Worm (Caenorhabditis elegans) whole organism, late embryonic: ENCODE results near the gene wago-10.

ENCODE experiments used
- K02D7.2 ChIP-seq: sonication (generic microtip); optimal IDR thresholded peaks from 2 replicates; lab custom pipeline; 2017; ENCODE audit warnings: mild to moderate bottlenecking, missing genetic modification characterization, missing compliant biosample characterization
- Y22D7AL.16 ChIP-seq: sonication (generic microtip); optimal IDR thresholded peaks from 2 replicates; lab custom pipeline; 2016; ENCODE audit warnings: missing genetic modification characterization, missing compliant biosample characterization
- ceh-19 ChIP-seq: fragments of 200-800 bp; sonication (Bioruptor generic); optimal IDR thresholded peaks from 2 replicates; lab custom pipeline; 2018; ENCODE audit warnings: mild to moderate bottlenecking, missing genetic modification characterization, missing compliant biosample characterization
- ceh-22 ChIP-seq: sonication (generic microtip); optimal IDR thresholded peaks from 2 replicates; lab custom pipeline; 2017; ENCODE audit warnings: missing biosample characterization, missing genetic modification characterization
- ceh-24 ChIP-seq: sonication (generic microtip); optimal IDR thresholded peaks from 2 replicates; lab custom pipeline; 2016; ENCODE audit warnings: mild to moderate bottlenecking, missing genetic modification characterization, missing compliant biosample characterization
- ceh-31 ChIP-seq: sonication (generic microtip); optimal IDR thresholded peaks from 2 replicates; lab custom pipeline; 2016; ENCODE audit warnings: missing genetic modification characterization, missing compliant biosample characterization
- ceh-34 ChIP-seq: sonication (generic microtip); optimal IDR thresholded peaks from 2 replicates; lab custom pipeline; 2016; ENCODE audit warnings: mild to moderate bottlenecking, missing genetic modification characterization, missing compliant biosample characterization
- ceh-45 ChIP-seq: fragments of 200-800 bp; sonication (Bioruptor generic); IDR thresholded peaks from 2 replicates; pipeline ENCODE4 v1.3.6; 2022; ENCODE audit warnings: missing genetic modification reagents, missing genetic modification characterization, missing compliant biosample characterization
- ceh-48 ChIP-seq: sonication (generic microtip); optimal IDR thresholded peaks from 2 replicates; lab custom pipeline; 2016; ENCODE audit warnings: missing genetic modification characterization, inconsistent platforms, missing compliant biosample characterization
- ceh-6 ChIP-seq: fragments of 200-800 bp; sonication (Bioruptor generic); optimal IDR thresholded peaks from 2 replicates; lab custom pipeline; 2018; ENCODE audit warnings: mild to moderate bottlenecking, missing genetic modification characterization, missing compliant biosample characterization
- ceh-9 ChIP-seq: sonication (generic microtip); optimal IDR thresholded peaks from 2 replicates; lab custom pipeline; 2016; ENCODE audit warnings: mild to moderate bottlenecking, missing genetic modification characterization, inconsistent platforms, missing compliant biosample characterization
- dmd-4 ChIP-seq: sonication (generic microtip); optimal IDR thresholded peaks from 2 replicates; lab custom pipeline; 2016; ENCODE audit warnings: borderline replicate concordance, missing genetic modification characterization, missing compliant biosample characterization
- dve-1 ChIP-seq: sonication (generic microtip); optimal IDR thresholded peaks from 2 replicates; lab custom pipeline; 2017; ENCODE audit warnings: antibody characterized with exemption, mild to moderate bottlenecking, missing genetic modification characterization, missing compliant biosample characterization
- elt-4 ChIP-seq: sonication (generic microtip); optimal IDR thresholded peaks from 2 replicates; lab custom pipeline; 2016; ENCODE audit warnings: missing genetic modification characterization, missing compliant biosample characterization
- ets-4 ChIP-seq: sonication (generic microtip); optimal IDR thresholded peaks from 2 replicates; lab custom pipeline; 2016; ENCODE audit warnings: missing genetic modification characterization, missing compliant biosample characterization
- fkh-10 ChIP-seq: fragments of 150-350 bp; optimal IDR thresholded peaks from 2 replicates; lab custom pipeline; 2014; ENCODE audit warnings: missing biosample characterization, missing genetic modification reagents, missing genetic modification characterization
- fkh-6 ChIP-seq: sonication (generic microtip); optimal IDR thresholded peaks from 2 replicates; lab custom pipeline; 2016; ENCODE audit warnings: missing genetic modification characterization, missing compliant biosample characterization
- hlh-15 ChIP-seq: sonication (generic microtip); optimal IDR thresholded peaks from 2 replicates; lab custom pipeline; 2016; ENCODE audit warnings: missing genetic modification characterization, missing compliant biosample characterization
- hlh-30 ChIP-seq: sonication (generic microtip); optimal IDR thresholded peaks from 2 replicates; lab custom pipeline; 2017; ENCODE audit warnings: antibody characterized with exemption, missing genetic modification characterization, missing compliant biosample characterization; ENCODE audit not compliant: insufficient read depth
- hlh-6 ChIP-seq: sonication (generic microtip); optimal IDR thresholded peaks from 2 replicates; lab custom pipeline; 2016; ENCODE audit warnings: missing genotype, missing genetic modification characterization, missing compliant biosample characterization
- hlh-8 ChIP-seq: sonication (generic microtip); optimal IDR thresholded peaks from 2 replicates; lab custom pipeline; 2016; ENCODE audit warnings: missing genotype, missing genetic modification characterization, missing compliant biosample characterization
- lin-11 ChIP-seq: fragments of 200-800 bp; sonication (Bioruptor generic); optimal IDR thresholded peaks from 2 replicates; lab custom pipeline; 2018; ENCODE audit warnings: mild to moderate bottlenecking, missing genetic modification characterization, missing compliant biosample characterization
- mec-3 ChIP-seq: sonication (generic microtip); optimal IDR thresholded peaks from 2 replicates; lab custom pipeline; 2016; ENCODE audit warnings: borderline replicate concordance, missing genetic modification characterization, missing compliant biosample characterization
- nhr-11 ChIP-seq: fragments of 150-350 bp; optimal IDR thresholded peaks from 2 replicates; lab custom pipeline; 2014; ENCODE audit warnings: missing biosample characterization, missing genetic modification characterization
- npax-4 ChIP-seq: sonication (generic microtip); optimal IDR thresholded peaks from 2 replicates; lab custom pipeline; 2016; ENCODE audit warnings: missing genetic modification characterization, missing compliant biosample characterization
- odd-2 ChIP-seq: sonication (generic microtip); optimal IDR thresholded peaks from 2 replicates; lab custom pipeline; 2017; ENCODE audit warnings: antibody characterized with exemption, mild to moderate bottlenecking, missing genetic modification characterization, missing compliant biosample characterization
- pag-3 ChIP-seq: sonication (generic microtip); optimal IDR thresholded peaks from 2 replicates; lab custom pipeline; 2016; ENCODE audit warnings: missing compliant biosample characterization, missing genetic modification characterization, borderline replicate concordance
- pat-9 ChIP-seq: fragments of 200-800 bp; sonication (Bioruptor generic); optimal IDR thresholded peaks from 2 replicates; lab custom pipeline; 2018; ENCODE audit warnings: mild to moderate bottlenecking, missing genetic modification characterization, moderate library complexity, missing compliant biosample characterization
- pax-1 ChIP-seq: fragments of 150-350 bp; optimal IDR thresholded peaks from 2 replicates; lab custom pipeline; 2014; ENCODE audit warnings: missing biosample characterization, missing genetic modification characterization
- pqm-1 ChIP-seq: sonication (generic microtip); optimal IDR thresholded peaks from 2 replicates; lab custom pipeline; 2016; ENCODE audit warnings: missing genetic modification characterization, missing compliant biosample characterization
- pros-1 ChIP-seq: fragments of 150-350 bp; optimal IDR thresholded peaks from 2 replicates; lab custom pipeline; 2014; ENCODE audit warnings: missing biosample characterization, missing genetic modification reagents, missing genetic modification characterization
- ref-2 ChIP-seq: sonication (generic microtip); optimal IDR thresholded peaks from 2 replicates; lab custom pipeline; 2016; ENCODE audit warnings: missing genetic modification characterization, missing compliant biosample characterization
- rnt-1 ChIP-seq: sonication (generic microtip); optimal IDR thresholded peaks from 2 replicates; lab custom pipeline; 2016; ENCODE audit warnings: missing genetic modification characterization, missing compliant biosample characterization
- sdc-2 ChIP-seq: sonication (generic microtip); optimal IDR thresholded peaks from 2 replicates; lab custom pipeline; 2016; ENCODE audit warnings: missing genotype, missing genetic modification characterization, missing compliant biosample characterization
- sox-2 ChIP-seq: fragments of 200-800 bp; sonication (Bioruptor generic); IDR thresholded peaks from 2 replicates; pipeline ENCODE4 v1.3.6; 2022; ENCODE audit warnings: missing genetic modification reagents, missing genetic modification characterization, missing compliant biosample characterization
- sox-4 ChIP-seq: sonication (generic microtip); optimal IDR thresholded peaks from 2 replicates; lab custom pipeline; 2017; ENCODE audit warnings: mild to moderate bottlenecking, missing genetic modification characterization, inconsistent platforms, missing compliant biosample characterization
- syd-9 ChIP-seq: sonication (generic microtip); optimal IDR thresholded peaks from 2 replicates; lab custom pipeline; 2016; ENCODE audit warnings: mild to moderate bottlenecking, missing genetic modification characterization, moderate library complexity, missing compliant biosample characterization
- tbx-2 ChIP-seq: sonication (generic microtip); optimal IDR thresholded peaks from 2 replicates; lab custom pipeline; 2016; ENCODE audit warnings: missing genetic modification characterization, missing compliant biosample characterization
- ttx-3 ChIP-seq: sonication (generic microtip); optimal IDR thresholded peaks from 2 replicates; lab custom pipeline; 2016; ENCODE audit warnings: missing genetic modification reagents, missing genetic modification characterization, missing compliant biosample characterization
- unc-3 ChIP-seq, 2 experiments: fragments of 200-800 bp in 1 of 2; sonication (Bioruptor generic) in 1 of 2; sonication (generic microtip) in 1 of 2; conservative IDR thresholded peaks in 1 of 2; optimal IDR thresholded peaks in 1 of 2; 2 replicates each; pipeline versions ENCODE4 v1.3.6 to Lab custom; 2016 to 2022; ENCODE audit warnings: missing compliant biosample characterization in 2 of 2, missing genetic modification characterization in 2 of 2, missing genetic modification reagents in 1 of 2
- unc-55 ChIP-seq: sonication (generic microtip); optimal IDR thresholded peaks from 2 replicates; lab custom pipeline; 2017; ENCODE audit warnings: missing biosample characterization, missing genetic modification reagents, missing genetic modification characterization
- zip-5 ChIP-seq: sonication (generic microtip); optimal IDR thresholded peaks from 2 replicates; lab custom pipeline; 2016; ENCODE audit warnings: missing genetic modification characterization, missing compliant biosample characterization
- ztf-16 ChIP-seq: sonication (generic microtip); optimal IDR thresholded peaks from 2 replicates; lab custom pipeline; 2017; ENCODE audit warnings: missing genetic modification characterization, missing compliant biosample characterization

wago-10 gene

ce11 chrV:311485-312090 is 31.6 kb upstream of the wago-10 start, which contains the start of gene phf-10 (continued):
- no peak for TF ChIP-seq pros-1 (tag; lab: Kevin White, UChicago)
- no peak for TF ChIP-seq pax-1 (tag; lab: Kevin White, UChicago)
- TF ChIP-seq syd-9 (tag; lab: Kevin White, UChicago) = no peak
- no peak for TF ChIP-seq ceh-22
- TF ChIP-seq mec-3 (tag; lab: Kevin White, UChicago) = no peak
- TF ChIP-seq ceh-34 (tag; lab: Kevin White, UChicago) = peak; percentile 19
- no peak for TF ChIP-seq dve-1 (tag; lab: Kevin White, UChicago)
- no peak for TF ChIP-seq ets-4 (tag; lab: Kevin White, UChicago)
- TF ChIP-seq pat-9 (tag; lab: Kevin White, UChicago) = no peak
- TF ChIP-seq lin-11 (tag; lab: Kevin White, UChicago) = no peak
- TF ChIP-seq unc-55 (GFP tag; lab: Kevin White, UChicago) = no peak
- no peak for TF ChIP-seq hlh-6 (tag; lab: Kevin White, UChicago)
- TF ChIP-seq hlh-15 (tag; lab: Kevin White, UChicago) = no peak
- TF ChIP-seq nhr-11 (tag; lab: Kevin White, UChicago) = no peak
- TF ChIP-seq Y22D7AL.16 = no peak
- TF ChIP-seq ceh-19 = peak; percentile 48
- TF ChIP-seq ref-2 (tag; lab: Kevin White, UChicago) = no peak
- no peak for TF ChIP-seq fkh-10 (GFP tag; lab: Kevin White, UChicago)
- no peak for TF ChIP-seq pag-3
- TF ChIP-seq sox-4 (tag; lab: Kevin White, UChicago) = no peak
- no peak for TF ChIP-seq fkh-6
- no peak for TF ChIP-seq hlh-8
- TF ChIP-seq ttx-3 (tag; lab: Kevin White, UChicago) = peak; percentile 18
- no peak for TF ChIP-seq pqm-1 (tag; lab: Kevin White, UChicago)
- TF ChIP-seq sdc-2 (tag; lab: Kevin White, UChicago) = no peak
- no peak for TF ChIP-seq ceh-31 (tag; lab: Kevin White, UChicago)
- TF ChIP-seq ceh-9 (tag; lab: Kevin White, UChicago) = no peak
- no peak for TF ChIP-seq hlh-30 (tag; lab: Kevin White, UChicago)
- no peak for TF ChIP-seq ceh-24
- no peak for TF ChIP-seq rnt-1 (tag; lab: Kevin White, UChicago)
- no peak for TF ChIP-seq tbx-2 (tag; lab: Kevin White, UChicago)
- no peak for TF ChIP-seq elt-4 (tag; lab: Kevin White, UChicago)
- no peak for TF ChIP-seq ceh-45 (GFP tag; lab: Robert Waterston, UW)

ce11 chrV:312421-312820 is 30.8 kb upstream of the wago-10 start, which contains the start of gene nhr-15:
nhr-15 (plus strand) TSS chrV:312721.
- TF ChIP-seq ceh-19 (no peak), npax-4 (tag; lab: Kevin White, UChicago) (no peak), dve-1 (tag; lab: Kevin White, UChicago) (no peak)

- TF ChIP-seq ceh-34 (tag; lab: Kevin White, UChicago) (peak; percentile 6), ceh-45 (GFP tag; lab: Robert Waterston, UW) (no peak)
These were observed 23.2 kb upstream of the wago-10 start for ce11 chrV:320009-320408.

ce11 chrV:330625-331024 is 12.6 kb upstream of the wago-10 start, which contains the start of gene abt-4:
abt-4 (minus strand) TSS chrV:330725.
- TF ChIP-seq pqm-1 (tag; lab: Kevin White, UChicago) (no peak), odd-2 (tag; lab: Kevin White, UChicago) (no peak), fkh-6 (no peak), ref-2 (tag; lab: Kevin White, UChicago) (no peak), ceh-6 (GFP tag; lab: Kevin White, UChicago) (no peak), unc-3 (GFP tag; conservative IDR thresholded peaks at IDR 0.05; lab: Robert Waterston, UW) (no peak), unc-3 (tag; optimal IDR thresholded peaks at IDR 0.05; lab: Kevin White, UChicago) (no peak), K02D7.2 (tag; lab: Kevin White, UChicago) (no peak), dmd-4 (tag; lab: Kevin White, UChicago) (no peak), rnt-1 (tag; lab: Kevin White, UChicago) (no peak), ceh-48 (no peak), zip-5 (no peak), ceh-24 (no peak), dve-1 (tag; lab: Kevin White, UChicago) (no peak), sox-2 (GFP tag; lab: Robert Waterston, UW) (no peak), syd-9 (tag; lab: Kevin White, UChicago) (no peak), ztf-16 (tag; lab: Kevin White, UChicago) (no peak), hlh-30 (tag; lab: Kevin White, UChicago) (no peak), pat-9 (tag; lab: Kevin White, UChicago) (no peak)
